Worm (Caenorhabditis elegans) whole organism, L3 larva: ENCODE measurements around the gene F59E12.17.

Experiments used
- fkh-10 ChIP-seq: sonication (generic microtip); optimal IDR thresholded peaks from 2 replicates; lab custom pipeline; 2017; ENCODE audit warnings: missing biosample characterization, missing genetic modification reagents, missing genetic modification characterization
- pha-4 ChIP-seq: fragments of 150-350 bp; optimal IDR thresholded peaks from 2 replicates; lab custom pipeline; 2014; ENCODE audit warnings: missing biosample characterization, missing genetic modification reagents, missing genetic modification characterization
- tbx-2 ChIP-seq: sonication (generic microtip); optimal IDR thresholded peaks from 2 replicates; lab custom pipeline; 2016; ENCODE audit warnings: mild to moderate bottlenecking, missing genetic modification characterization, missing compliant biosample characterization
- zag-1 ChIP-seq: fragments of 150-350 bp; optimal IDR thresholded peaks from 2 replicates; lab custom pipeline; 2014; ENCODE audit warnings: missing biosample characterization, missing genetic modification characterization

- TF ChIP-seq zag-1 (tag; lab: Kevin White, UChicago) (no peak), tbx-2 (no peak), fkh-10 (no peak), pha-4 (tag; lab: Kevin White, UChicago) (no peak)
Measured at ce11 chrII:5665991-5666390, 16.7 kb upstream of the F59E12.17 start, which contains the start of gene C25H3.16.
